Fruit fly (Drosophila melanogaster): ENCODE results near the gene P5CS.

P5CS gene

dm6 chr3L:21971735-21972134 is at the start of gene P5CS:
Gene P5CS (plus strand): TSS chr3L:21972002.
- TF ChIP-seq CG17801 (GFP tag; optimal IDR thresholded peaks at IDR 0.05; ENCODE audit: partially characterized antibody): no peak

dm6 chr3L:21930179-21930578 is 41.6 kb upstream of the P5CS start:
- no peak for TF ChIP-seq CG17801 (GFP tag; optimal IDR thresholded peaks at IDR 0.05; ENCODE audit: partially characterized antibody)

- TF ChIP-seq CG17801 (GFP tag; optimal IDR thresholded peaks at IDR 0.05; ENCODE audit: partially characterized antibody): no peak
Measured at dm6 chr3L:21934462-21934861, 37.3 kb upstream of the P5CS start, which contains the start of gene SLC22A. Gene SLC22A (plus strand): TSS chr3L:21934704.

- TF ChIP-seq CG17801 (GFP tag; optimal IDR thresholded peaks at IDR 0.05; ENCODE audit: partially characterized antibody): no peak
Measured at dm6 chr3L:21936152-21936551, 35.6 kb upstream of the P5CS start.

- TF ChIP-seq CG17801 (GFP tag; optimal IDR thresholded peaks at IDR 0.05; ENCODE audit: partially characterized antibody): no peak
Measured at dm6 chr3L:21941615-21942259, 30.1 kb upstream of the P5CS start, which contains the start of the genes PolH and CG14562. Gene PolH (minus strand): TSS chr3L:21941812. Gene CG14562 (plus strand): TSS chr3L:21942221.

dm6 chr3L:21953028-21954016 is 18.5 kb upstream of the P5CS start:
- TF ChIP-seq CG17801 (GFP tag; optimal IDR thresholded peaks at IDR 0.05; ENCODE audit: partially characterized antibody): no peak

- TF ChIP-seq CG17801 (GFP tag; optimal IDR thresholded peaks at IDR 0.05; ENCODE audit: partially characterized antibody): no peak
Measured at dm6 chr3L:21954474-21955321, 17.1 kb upstream of the P5CS start, which contains the start of gene CG7458. Gene CG7458 (plus strand): TSS chr3L:21955110.

dm6 chr3L:21961892-21962518 is 9.8 kb upstream of the P5CS start, which contains the start of gene Chs2:
Gene Chs2 (plus strand): TSS chr3L:21962401.
- TF ChIP-seq CG17801 (GFP tag; optimal IDR thresholded peaks at IDR 0.05; ENCODE audit: partially characterized antibody): no peak

- TF ChIP-seq CG17801 (GFP tag; optimal IDR thresholded peaks at IDR 0.05; ENCODE audit: partially characterized antibody): no peak
Measured at dm6 chr3L:21963293-21963692, 8.5 kb upstream of the P5CS start.

dm6 chr3L:21972162-21973022 is 590 bp downstream of the P5CS start:
- no peak for TF ChIP-seq CG17801 (GFP tag; optimal IDR thresholded peaks at IDR 0.05; ENCODE audit: partially characterized antibody)

dm6 chr3L:21973640-21974039 is 1.8 kb downstream of the P5CS start:
- no peak for TF ChIP-seq CG17801 (GFP tag; optimal IDR thresholded peaks at IDR 0.05; ENCODE audit: partially characterized antibody)

- TF ChIP-seq CG17801 (GFP tag; optimal IDR thresholded peaks at IDR 0.05; ENCODE audit: partially characterized antibody): no peak
Measured at dm6 chr3L:21979789-21980188, 8.0 kb downstream of the P5CS start.

- no peak for TF ChIP-seq CG17801 (GFP tag; optimal IDR thresholded peaks at IDR 0.05; ENCODE audit: partially characterized antibody)
Measured at dm6 chr3L:21984910-21985309, 13.1 kb downstream of the P5CS start, which contains the start of gene Act79B. Gene Act79B (plus strand): TSS chr3L:21985210.
